Fruit fly (Drosophila melanogaster) whole organism, embryonic: ENCODE results near the gene Pp2A-29B.

ENCODE experiments used
- Abd-B ChIP-seq: fragments of 200-800 bp; sonication (Bioruptor generic); optimal IDR thresholded peaks from 2 replicates; lab custom pipeline; 2018; ENCODE audit warnings: missing biosample characterization, mild to moderate bottlenecking, missing genetic modification characterization, moderate library complexity
- CG2120 ChIP-seq: fragments of 200-800 bp; sonication (Bioruptor generic); optimal IDR thresholded peaks from 3 replicates; lab custom pipeline; 2016; ENCODE audit warnings: missing biosample characterization, missing genetic modification characterization
- CG2202 ChIP-seq: fragments of 200-800 bp; sonication (Bioruptor generic); optimal IDR thresholded peaks from 2 replicates; lab custom pipeline; 2018; ENCODE audit warnings: missing biosample characterization, mild to moderate bottlenecking, missing genetic modification characterization
- CG42726 ChIP-seq: fragments of 200-800 bp; sonication (Bioruptor generic); IDR thresholded peaks from 2 replicates; pipeline ENCODE4 v1.3.6; 2022; ENCODE audit warnings: missing biosample characterization, missing genetic modification characterization; ENCODE audit not compliant: partially characterized antibody
- CG4404 ChIP-seq: fragments of 200-800 bp; sonication (Bioruptor generic); IDR thresholded peaks from 2 replicates; pipeline ENCODE4 v1.3.6; 2022; ENCODE audit warnings: missing biosample characterization, missing genetic modification characterization
- Deaf1 ChIP-seq: fragments of 200-800 bp; optimal IDR thresholded peaks from 3 replicates; lab custom pipeline; 2019; ENCODE audit warnings: missing biosample characterization, mild to moderate bottlenecking, missing genetic modification characterization, moderate library complexity
- Dek ChIP-seq: fragments of 200-800 bp; sonication (Bioruptor generic); optimal IDR thresholded peaks from 3 replicates; lab custom pipeline; 2019; ENCODE audit warnings: missing biosample characterization, mild to moderate bottlenecking, missing genetic modification characterization, moderate library complexity
- Dll ChIP-seq: fragments of 200-800 bp; sonication (Bioruptor generic); IDR thresholded peaks from 4 replicates; pipeline ENCODE4 v1.3.6; 2022; ENCODE audit warnings: missing biosample characterization, missing genetic modification characterization; ENCODE audit not compliant: partially characterized antibody
- H2.0 ChIP-seq: fragments of 200-800 bp; sonication (Bioruptor generic); IDR thresholded peaks from 2 replicates; pipeline ENCODE4 v1.3.6; 2022; ENCODE audit warnings: missing biosample characterization, missing genetic modification characterization
- Oli ChIP-seq: fragments of 200-800 bp; sonication (Bioruptor generic); optimal IDR thresholded peaks from 2 replicates; lab custom pipeline; 2018; ENCODE audit warnings: missing biosample characterization, mild to moderate bottlenecking, missing genetic modification characterization, moderate library complexity
- onecut ChIP-seq: fragments of 200-800 bp; sonication (Bioruptor generic); IDR thresholded peaks from 2 replicates; pipeline ENCODE4 v1.3.6; 2022; ENCODE audit warnings: missing biosample characterization, missing genetic modification characterization

DNA sequence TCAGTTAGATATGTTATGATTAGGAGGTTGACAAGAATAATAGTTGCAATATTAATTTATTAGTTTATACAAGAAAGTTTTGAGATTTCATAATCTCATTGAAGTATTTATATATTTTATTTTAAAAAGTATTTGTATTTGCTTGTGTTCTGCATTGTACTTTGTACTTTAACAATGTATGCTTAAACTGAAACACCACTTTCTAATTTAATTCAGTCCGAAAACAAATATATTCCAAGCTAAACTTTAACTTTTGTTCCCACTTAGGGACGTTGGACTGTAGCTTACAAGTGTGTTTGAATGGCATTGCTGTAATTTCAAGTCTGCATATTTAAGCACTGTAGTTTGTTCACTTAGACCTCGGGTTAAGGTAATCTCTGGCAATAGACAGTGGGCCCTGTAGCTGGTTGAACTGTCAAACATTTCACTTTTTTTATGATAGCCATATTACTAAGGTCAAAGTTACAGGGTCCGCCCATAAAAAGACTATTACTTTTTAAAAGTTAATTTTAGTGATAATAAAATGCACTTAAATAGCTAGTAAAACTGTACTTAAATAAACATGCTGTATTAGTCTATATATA, 5.6 kb downstream of the Pp2A-29B start:
- no peak for TF ChIP-seq Deaf1 (tag; lab: Kevin White, UChicago)
- no peak for TF ChIP-seq Dll (GFP tag; lab: Robert Waterston, UW)
- no peak for TF ChIP-seq onecut
- TF ChIP-seq Oli (tag; lab: Kevin White, UChicago): no peak
- no peak for TF ChIP-seq CG2120 (GFP tag; lab: Kevin White, UChicago)
- no peak for TF ChIP-seq Abd-B (GFP tag; lab: Kevin White, UChicago)
- TF ChIP-seq Dek (tag; lab: Kevin White, UChicago): no peak
- TF ChIP-seq CG2202 (tag; lab: Kevin White, UChicago): no peak
- no peak for TF ChIP-seq CG42726
- no peak for TF ChIP-seq CG4404
- no peak for TF ChIP-seq H2.0
